Fruit fly (Drosophila melanogaster) whole organism, adult: Measurements from ENCODE around the gene Ku80.

Experiments used
- CG11617 ChIP-seq: fragments of 200-800 bp; sonication (Bioruptor generic); optimal IDR thresholded peaks from 2 replicates; lab custom pipeline; 2017; ENCODE audit warnings: mild to moderate bottlenecking, missing biosample characterization, missing genetic modification reagents, missing genetic modification characterization
- CG5204 ChIP-seq: fragments of 200-800 bp; sonication (Bioruptor generic); optimal IDR thresholded peaks from 2 replicates; lab custom pipeline; 2016; ENCODE audit warnings: missing biosample characterization, missing genetic modification characterization
- CG7101 ChIP-seq: fragments of 200-800 bp; sonication (Bioruptor generic); optimal IDR thresholded peaks from 2 replicates; lab custom pipeline; 2018; ENCODE audit warnings: missing biosample characterization, mild to moderate bottlenecking, missing genetic modification characterization, moderate library complexity
- cic ChIP-seq: fragments of 200-800 bp; sonication (Bioruptor generic); optimal IDR thresholded peaks from 2 replicates; lab custom pipeline; 2017; ENCODE audit warnings: missing biosample characterization, mild to moderate bottlenecking, missing genetic modification characterization, moderate library complexity
- kay ChIP-seq: fragments of 200-800 bp; sonication (Bioruptor generic); peaks from one replicate; lab custom pipeline; 2016; ENCODE audit warnings: missing biosample characterization, missing genetic modification characterization, borderline replicate concordance
- tj ChIP-seq: fragments of 200-800 bp; sonication (Bioruptor generic); optimal IDR thresholded peaks from 3 replicates; lab custom pipeline; 2017; ENCODE audit warnings: missing biosample characterization, mild to moderate bottlenecking, missing genetic modification characterization, moderate library complexity
- toe ChIP-seq: fragments of 200-800 bp; sonication (Bioruptor generic); optimal IDR thresholded peaks from 2 replicates; lab custom pipeline; 2016; ENCODE audit warnings: missing biosample characterization, missing genetic modification characterization

DNA sequence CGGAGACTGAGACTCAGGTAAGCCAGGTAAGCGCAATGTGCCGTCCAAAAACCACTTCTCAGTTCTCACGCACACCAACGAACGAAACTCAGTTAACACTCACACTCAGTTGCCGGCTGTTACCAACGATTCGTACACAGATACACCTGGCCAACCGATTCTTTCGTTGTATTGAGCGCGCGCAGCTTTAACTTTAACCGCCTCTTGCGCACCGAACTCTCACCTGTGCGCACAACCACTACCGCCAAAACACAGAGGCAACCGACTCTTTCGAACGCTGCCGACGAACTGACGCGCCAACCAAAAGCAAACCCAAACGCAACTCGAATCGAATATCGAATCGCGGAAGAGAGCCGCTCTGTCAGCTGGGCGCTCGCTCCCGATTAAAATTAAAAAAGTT lies 8.5 kb downstream of the Ku80 start, which contains the start of gene Gli:
- TF ChIP-seq CG11617 (GFP tag; lab: Kevin White, UChicago) (no peak), CG7101 (peak; percentile 22), kay (GFP tag; lab: Kevin White, UChicago) (no peak), tj (GFP tag; lab: Kevin White, UChicago) (peak; percentile 68), toe (GFP tag; lab: Kevin White, UChicago) (no peak), cic (GFP tag; lab: Kevin White, UChicago) (peak; percentile 53), CG5204 (GFP tag; lab: Kevin White, UChicago) (no peak)
